Fruit fly (Drosophila melanogaster) whole organism, embryonic: ENCODE measurements around the gene Sap30.
A peak's percentile ranks its signal among the peaks of the same experiment; 100 is the strongest.

ENCODE experiments used
- CG10366 ChIP-seq: fragments of 200-800 bp; sonication (Bioruptor generic); IDR thresholded peaks from 2 replicates; pipeline ENCODE4 v1.3.6; 2022; ENCODE audit warnings: missing biosample characterization, missing genetic modification characterization
- CG11695 ChIP-seq: fragments of 200-800 bp; sonication (Bioruptor generic); IDR thresholded peaks from 3 replicates; pipeline ENCODE4 v1.3.6; 2022; ENCODE audit warnings: missing biosample characterization, missing genetic modification characterization
- CG13287 ChIP-seq: fragments of 200-800 bp; sonication (Bioruptor generic); IDR thresholded peaks from 2 replicates; pipeline ENCODE4 v1.3.6; 2022; ENCODE audit warnings: missing biosample characterization, missing genetic modification characterization; ENCODE audit not compliant: partially characterized antibody
- CG14441 ChIP-seq: fragments of 200-800 bp; sonication (Bioruptor generic); IDR thresholded peaks from 2 replicates; pipeline ENCODE4 v1.3.6; 2022; ENCODE audit warnings: missing biosample characterization, missing genetic modification characterization
- CG15269 ChIP-seq: fragments of 200-800 bp; sonication (Bioruptor generic); optimal IDR thresholded peaks from 2 replicates; lab custom pipeline; 2018; ENCODE audit warnings: missing biosample characterization, mild to moderate bottlenecking, missing genetic modification characterization, moderate library complexity
- CG15514 ChIP-seq: fragments of 200-800 bp; sonication (Bioruptor generic); optimal IDR thresholded peaks from 3 replicates; lab custom pipeline; 2017; ENCODE audit warnings: missing biosample characterization, missing genetic modification characterization, mild to moderate bottlenecking, moderate library complexity, missing genetic modification reagents
- CG1603 ChIP-seq: fragments of 200-800 bp; sonication (Bioruptor generic); optimal IDR thresholded peaks from 2 replicates; lab custom pipeline; 2019; ENCODE audit warnings: missing biosample characterization, mild to moderate bottlenecking, missing genetic modification characterization, moderate library complexity
- CG1647 ChIP-seq: fragments of 200-800 bp; sonication (Bioruptor generic); optimal IDR thresholded peaks from 3 replicates; lab custom pipeline; 2016; ENCODE audit warnings: missing biosample characterization, missing genetic modification characterization
- CG16863 ChIP-seq: fragments of 200-800 bp; sonication (Bioruptor generic); optimal IDR thresholded peaks from 3 replicates; lab custom pipeline; 2016; ENCODE audit warnings: missing biosample characterization, missing genetic modification characterization
- CG17359 ChIP-seq: fragments of 200-800 bp; sonication (Bioruptor generic); optimal IDR thresholded peaks from 3 replicates; lab custom pipeline; 2018; ENCODE audit warnings: missing biosample characterization, mild to moderate bottlenecking, missing genetic modification characterization, moderate library complexity
- CG17361 ChIP-seq: fragments of 200-800 bp; sonication (Bioruptor generic); IDR thresholded peaks from 3 replicates; pipeline ENCODE4 v1.3.6; 2022; ENCODE audit warnings: missing biosample characterization, missing genetic modification characterization
- CG1792 ChIP-seq: fragments of 200-800 bp; sonication (Bioruptor generic); optimal IDR thresholded peaks from 2 replicates; lab custom pipeline; 2016; ENCODE audit warnings: missing biosample characterization, missing genetic modification characterization
- CG18619 ChIP-seq: fragments of 200-800 bp; sonication (Bioruptor generic); optimal IDR thresholded peaks from 3 replicates; lab custom pipeline; 2017; ENCODE audit warnings: missing biosample characterization, mild to moderate bottlenecking, missing genetic modification characterization
- CG2129 ChIP-seq: fragments of 200-800 bp; sonication (Bioruptor generic); IDR thresholded peaks from 2 replicates; pipeline ENCODE4 v1.3.6; 2022; ENCODE audit warnings: missing biosample characterization, missing genetic modification characterization; ENCODE audit not compliant: partially characterized antibody
- CG2199 ChIP-seq: fragments of 200-800 bp; sonication (Bioruptor generic); IDR thresholded peaks from 3 replicates; pipeline ENCODE4 v1.3.6; 2022; ENCODE audit warnings: missing biosample characterization, missing genetic modification characterization
- CG2678 ChIP-seq: fragments of 200-800 bp; sonication (Bioruptor generic); optimal IDR thresholded peaks from 3 replicates; lab custom pipeline; 2019; ENCODE audit warnings: missing biosample characterization, mild to moderate bottlenecking, missing genetic modification characterization, moderate library complexity
- CG30020 ChIP-seq: fragments of 200-800 bp; optimal IDR thresholded peaks from 2 replicates; lab custom pipeline; 2019; ENCODE audit warnings: missing biosample characterization, mild to moderate bottlenecking, missing genetic modification characterization, moderate library complexity
- CG30431 ChIP-seq: fragments of 200-800 bp; sonication (Bioruptor generic); optimal IDR thresholded peaks from 2 replicates; lab custom pipeline; 2017; ENCODE audit warnings: missing biosample characterization, missing genetic modification characterization
- CG32767 ChIP-seq: fragments of 200-800 bp; sonication (Bioruptor generic); IDR thresholded peaks from 2 replicates; pipeline ENCODE4 v1.3.6; 2022; ENCODE audit warnings: missing biosample characterization, missing genetic modification characterization
- CG4360 ChIP-seq: fragments of 200-800 bp; sonication (Bioruptor generic); IDR thresholded peaks from 2 replicates; pipeline ENCODE4 v1.3.6; 2022; ENCODE audit warnings: missing biosample characterization, missing genetic modification characterization
- CG4730 ChIP-seq: fragments of 200-800 bp; sonication (Bioruptor generic); IDR thresholded peaks from 2 replicates; pipeline ENCODE4 v1.3.6; 2022; ENCODE audit warnings: missing biosample characterization, missing genetic modification characterization
- CG5180 ChIP-seq: fragments of 200-800 bp; sonication (Bioruptor generic); optimal IDR thresholded peaks from 3 replicates; lab custom pipeline; 2017; ENCODE audit warnings: missing biosample characterization, missing genetic modification characterization, mild to moderate bottlenecking, moderate library complexity, missing genetic modification reagents
- CG7556 ChIP-seq: fragments of 200-800 bp; sonication (Bioruptor generic); optimal IDR thresholded peaks from 2 replicates; lab custom pipeline; 2017; ENCODE audit warnings: missing biosample characterization, mild to moderate bottlenecking, missing genetic modification characterization
- CG7786 ChIP-seq: fragments of 200-800 bp; sonication (Bioruptor generic); optimal IDR thresholded peaks from 2 replicates; lab custom pipeline; 2016; ENCODE audit warnings: missing biosample characterization, missing genetic modification characterization
- CG7839 ChIP-seq: fragments of 200-800 bp; sonication (Bioruptor generic); optimal IDR thresholded peaks from 3 replicates; lab custom pipeline; 2018; ENCODE audit warnings: missing biosample characterization, mild to moderate bottlenecking, missing genetic modification characterization, moderate library complexity
- CG8281 ChIP-seq: fragments of 200-800 bp; sonication (Bioruptor generic); optimal IDR thresholded peaks from 2 replicates; lab custom pipeline; 2018; ENCODE audit warnings: missing biosample characterization, mild to moderate bottlenecking, missing genetic modification characterization, moderate library complexity
- CG9215 ChIP-seq: fragments of 200-800 bp; sonication (Bioruptor generic); IDR thresholded peaks from 2 replicates; pipeline ENCODE4 v1.3.6; 2022; ENCODE audit warnings: missing biosample characterization, missing genetic modification characterization
- Drgx ChIP-seq: fragments of 200-800 bp; sonication (Bioruptor generic); IDR thresholded peaks from 2 replicates; pipeline ENCODE4 v1.3.6; 2022; ENCODE audit warnings: missing biosample characterization, missing genetic modification characterization
- E2f1 ChIP-seq: fragments of 200-800 bp; sonication (Bioruptor generic); IDR thresholded peaks from 2 replicates; pipeline ENCODE4 v1.3.6; 2022; ENCODE audit warnings: missing biosample characterization, missing genetic modification characterization
- Eip74EF ChIP-seq, 2 experiments: fragments of 200-800 bp in 1 of 2; fragments of >200 bp in 1 of 2; sonication (Bioruptor generic) in 1 of 2; optimal IDR thresholded peaks; 2 replicates each; lab custom pipeline; 2017 to 2019; ENCODE audit warnings: missing biosample characterization in 2 of 2, missing genetic modification characterization in 2 of 2, mild to moderate bottlenecking in 1 of 2, moderate library complexity in 1 of 2
- Ets65A ChIP-seq: fragments of 200-800 bp; sonication (Bioruptor generic); peaks from one replicate; lab custom pipeline; 2016; ENCODE audit warnings: missing biosample characterization, missing genetic modification characterization
- HLH3B ChIP-seq: fragments of 200-800 bp; sonication (Bioruptor generic); IDR thresholded peaks from 2 replicates; pipeline ENCODE4 v1.3.6; 2022; ENCODE audit warnings: missing biosample characterization, missing genetic modification characterization
- Hr51 ChIP-seq, 2 experiments: fragments of 200-800 bp; sonication (Bioruptor generic); optimal IDR thresholded peaks; 2 replicates in 1 of 2; 3 replicates in 1 of 2; lab custom pipeline; 2016 to 2018; ENCODE audit warnings: missing biosample characterization in 2 of 2, missing genetic modification characterization in 2 of 2, mild to moderate bottlenecking in 1 of 2, moderate library complexity in 1 of 2
- Hsf ChIP-seq: fragments of 200-800 bp; sonication (Bioruptor generic); optimal IDR thresholded peaks from 3 replicates; lab custom pipeline; 2016; ENCODE audit warnings: missing biosample characterization, missing genetic modification characterization
- Med ChIP-seq: fragments of 200-800 bp; sonication (Bioruptor generic); peaks from one replicate; lab custom pipeline; 2016; ENCODE audit warnings: missing biosample characterization, missing genetic modification characterization, mild to moderate bottlenecking, inconsistent platforms, moderate library complexity
- Optix ChIP-seq: fragments of 200-800 bp; sonication (Bioruptor generic); IDR thresholded peaks from 3 replicates; pipeline ENCODE4 v1.3.6; 2022; ENCODE audit warnings: missing biosample characterization, missing genetic modification characterization
- Rfx ChIP-seq: fragments of 200-800 bp; sonication (Bioruptor generic); IDR thresholded peaks from 2 replicates; pipeline ENCODE4 v1.3.6; 2022; ENCODE audit warnings: missing biosample characterization, missing genetic modification characterization
- ase ChIP-seq: fragments of 200-800 bp; sonication (Bioruptor generic); IDR thresholded peaks from 3 replicates; pipeline ENCODE4 v1.3.6; 2022; ENCODE audit warnings: missing biosample characterization, missing genetic modification characterization
- dysf ChIP-seq: fragments of 200-800 bp; sonication (Bioruptor generic); IDR thresholded peaks from 3 replicates; pipeline ENCODE4 v1.3.6; 2022; ENCODE audit warnings: missing biosample characterization, missing genetic modification characterization
- fd96Cb ChIP-seq: fragments of 200-800 bp; sonication (Bioruptor generic); optimal IDR thresholded peaks from 2 replicates; lab custom pipeline; 2018; ENCODE audit warnings: missing biosample characterization, mild to moderate bottlenecking, missing genetic modification characterization, moderate library complexity
- ind ChIP-seq: fragments of 200-800 bp; sonication (Bioruptor generic); optimal IDR thresholded peaks from 3 replicates; lab custom pipeline; 2016; ENCODE audit warnings: missing biosample characterization, missing genetic modification characterization
- pita ChIP-seq: fragments of 200-800 bp; sonication (Bioruptor generic); optimal IDR thresholded peaks from 2 replicates; lab custom pipeline; 2017; ENCODE audit warnings: missing biosample characterization, mild to moderate bottlenecking, missing genetic modification characterization
- pnt ChIP-seq: fragments of 200-800 bp; sonication (Bioruptor generic); optimal IDR thresholded peaks from 3 replicates; lab custom pipeline; 2016; ENCODE audit warnings: missing biosample characterization, missing genetic modification characterization
- repo ChIP-seq: fragments of 200-800 bp; sonication (Bioruptor generic); optimal IDR thresholded peaks from 2 replicates; lab custom pipeline; 2016; ENCODE audit warnings: missing biosample characterization, missing genetic modification characterization
- row ChIP-seq: fragments of 200-800 bp; sonication (Bioruptor generic); IDR thresholded peaks from 3 replicates; pipeline ENCODE4 v1.3.6; 2022; ENCODE audit warnings: missing biosample characterization, missing genetic modification characterization
- sc ChIP-seq, 3 experiments: fragments of >200 bp in 2 of 3; fragments of 200-800 bp in 1 of 3; sonication (Bioruptor generic) in 1 of 3; optimal IDR thresholded peaks; 2 replicates in 2 of 3; 3 replicates in 1 of 3; lab custom pipeline; 2017; ENCODE audit warnings: mild to moderate bottlenecking in 1 of 3, missing biosample characterization in 1 of 3, missing genetic modification characterization in 1 of 3, missing genetic modification reagents in 1 of 3
- sens ChIP-seq: fragments of 200-800 bp; sonication (Bioruptor generic); peaks from one replicate; lab custom pipeline; 2016; ENCODE audit warnings: missing biosample characterization, missing genetic modification characterization
- sisA ChIP-seq: fragments of 200-800 bp; sonication (Bioruptor generic); IDR thresholded peaks from 2 replicates; pipeline ENCODE4 v1.3.6; 2022; ENCODE audit warnings: missing biosample characterization, missing genetic modification characterization
- sug ChIP-seq: fragments of 200-800 bp; optimal IDR thresholded peaks from 2 replicates; lab custom pipeline; 2019; ENCODE audit warnings: missing biosample characterization, mild to moderate bottlenecking, missing genetic modification characterization, moderate library complexity
- vnd ChIP-seq: fragments of 200-800 bp; sonication (Bioruptor generic); IDR thresholded peaks from 3 replicates; pipeline ENCODE4 v1.3.6; 2022; ENCODE audit warnings: missing biosample characterization, missing genetic modification characterization; ENCODE audit not compliant: partially characterized antibody

Gene Sap30

dm6 chrX:16814351-16814750, 27.3 kb downstream of the Sap30 start (continued):
- TF ChIP-seq Ets65A (GFP tag; lab: Kevin White, UChicago) (peak; percentile 57), Hr51 (GFP tag; optimal IDR thresholded peaks at IDR 0.05; lab: Kevin White, UChicago) (peak in 1 of 2 experiments; percentile 20), vnd (GFP tag; lab: Robert Waterston, UW) (no peak), CG17361 (0 out of 3 replicates have a peak, but pooled peaks have one; percentile 9), CG30431 (GFP tag; lab: Kevin White, UChicago) (no peak), sc (optimal IDR thresholded peaks at IDR 0.05; lab: Kevin White, UChicago) (no peak), sc (GFP tag; optimal IDR thresholded peaks at IDR 0.05; lab: Kevin White, UChicago) (no peak), CG14441 (GFP tag; lab: Robert Waterston, UW) (peak; percentile 32; the same call in 1 of the 2 replicates), CG7786 (GFP tag; lab: Kevin White, UChicago) (no peak), CG4730 (GFP tag; lab: Robert Waterston, UW) (no peak), HLH3B (GFP tag; lab: Robert Waterston, UW) (0 out of 2 replicates have a peak, but pooled peaks have one; percentile 12), sens (GFP tag; lab: Kevin White, UChicago) (peak; percentile 76), Drgx (GFP tag; lab: Robert Waterston, UW) (peak; percentile 21; the same call in 1 of the 2 replicates), Optix (GFP tag; lab: Robert Waterston, UW) (no peak), dysf (GFP tag; lab: Robert Waterston, UW) (0 out of 3 replicates have a peak, but pooled peaks have one; percentile 30), CG17359 (peak; percentile 3), CG4360 (no peak), Med (peak; percentile 36), CG1792 (GFP tag; lab: Kevin White, UChicago) (no peak), pnt (GFP tag; lab: Kevin White, UChicago) (no peak), ind (GFP tag; lab: Kevin White, UChicago) (no peak), CG13287 (no peak), CG1647 (no peak), CG30020 (tag; lab: Kevin White, UChicago) (no peak), CG15269 (peak; percentile 8), CG1603 (tag; lab: Kevin White, UChicago) (peak; percentile 10), sug (tag; lab: Kevin White, UChicago) (no peak), CG11695 (GFP tag; lab: Robert Waterston, UW) (no peak)

DNA sequence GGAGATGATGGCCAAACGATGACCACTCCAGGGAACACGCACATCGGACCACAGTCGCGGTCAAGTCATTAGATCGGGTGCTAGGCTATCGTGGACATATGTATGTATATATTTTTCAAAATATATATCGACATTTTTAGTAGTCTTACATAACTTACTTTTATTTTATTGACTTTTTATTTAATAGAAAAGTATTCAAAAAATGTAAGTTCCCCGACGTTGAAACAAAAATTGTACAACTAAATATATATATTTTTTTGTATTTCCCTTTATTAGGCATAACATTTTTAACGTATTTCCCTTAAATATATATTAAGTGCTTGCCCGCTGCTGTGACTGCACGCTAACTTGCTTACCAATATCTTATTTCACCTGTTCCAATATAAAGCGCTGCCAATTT, 28.1 kb downstream of the Sap30 start:
- TF ChIP-seq CG16863 (GFP tag; lab: Kevin White, UChicago), result no peak
- no peak for TF ChIP-seq CG15514 (GFP tag; lab: Kevin White, UChicago)
- no peak for TF ChIP-seq CG2129 (GFP tag; lab: Robert Waterston, UW)
- TF ChIP-seq row, result peak; percentile 57
- TF ChIP-seq CG14441 (GFP tag; lab: Robert Waterston, UW), result peak; percentile 35; the same call in 1 of the 2 replicates
- 0 out of 2 replicates have a peak, but pooled peaks have one; percentile 9 for TF ChIP-seq Rfx (GFP tag; lab: Robert Waterston, UW)
- peak in 1 of 2 experiments; percentile 26 for TF ChIP-seq Eip74EF (GFP tag; optimal IDR thresholded peaks at IDR 0.05; lab: Kevin White, UChicago)
- TF ChIP-seq CG7556, result peak; percentile 3
- TF ChIP-seq repo (GFP tag; lab: Kevin White, UChicago), result no peak
- TF ChIP-seq fd96Cb (tag; lab: Kevin White, UChicago), result peak; percentile 23
- peak; percentile 26; the same call in 1 of the 2 replicates for TF ChIP-seq CG32767 (GFP tag; lab: Robert Waterston, UW)
- 0 out of 2 replicates have a peak, but pooled peaks have one; percentile 21 for TF ChIP-seq E2f1
- no peak for TF ChIP-seq CG9215 (GFP tag; lab: Robert Waterston, UW)
- peak; percentile 39 for TF ChIP-seq CG7839 (tag; lab: Kevin White, UChicago)
- TF ChIP-seq ase (GFP tag; lab: Robert Waterston, UW), result no peak
- TF ChIP-seq CG2199 (GFP tag; lab: Robert Waterston, UW), result no peak
- peak; percentile 17 for TF ChIP-seq CG5180 (GFP tag; lab: Kevin White, UChicago)
- TF ChIP-seq sisA (GFP tag; lab: Robert Waterston, UW), result peak; percentile 41
- TF ChIP-seq CG17359, result peak; percentile 8
- peak; percentile 37; the same call in 1 of the 2 replicates for TF ChIP-seq CG10366 (GFP tag; lab: Robert Waterston, UW)
- TF ChIP-seq CG8281 (tag; lab: Kevin White, UChicago), result no peak
- TF ChIP-seq CG2678, result peak; percentile 49
- TF ChIP-seq Hsf (GFP tag; lab: Kevin White, UChicago), result no peak
- peak; percentile 57 for TF ChIP-seq sens (GFP tag; lab: Kevin White, UChicago)
- TF ChIP-seq pita, result no peak
- no peak for TF ChIP-seq CG18619 (GFP tag; lab: Kevin White, UChicago)
